Worm (Caenorhabditis elegans): ENCODE measurements around the gene R07D5.2.
A peak's percentile ranks its signal among the peaks of the same experiment; 100 is the strongest.

Gene R07D5.2

ce11 chrX:15096277-15096676, 20.1 kb downstream of the R07D5.2 start:
- TF ChIP-seq attf-6 (GFP tag; IDR thresholded peaks at IDR 0.05) (no peak), nhr-80 (tag; optimal IDR thresholded peaks at IDR 0.05) (peak; percentile 62)

ce11 chrX:15094973-15095372, 21.4 kb downstream of the R07D5.2 start, which contains the start of gene F09B12.7:
F09B12.7 (minus strand) TSS chrX:15095073.
- TF ChIP-seq xnd-1 (tag; optimal IDR thresholded peaks at IDR 0.05) (no peak), ztf-22 (GFP tag; optimal IDR thresholded peaks at IDR 0.05) (no peak), tbp1 (GFP tag; optimal IDR thresholded peaks at IDR 0.05) (no peak), tlf-1 (GFP tag; optimal IDR thresholded peaks at IDR 0.05) (no peak), chd-7 (tag; optimal IDR thresholded peaks at IDR 0.05) (no peak), gei-17 (GFP tag; optimal IDR thresholded peaks at IDR 0.05) (no peak), F10E7.11 (tag; optimal IDR thresholded peaks at IDR 0.05) (no peak), F22D6.2 (tag; optimal IDR thresholded peaks at IDR 0.05) (no peak), somi-1 (GFP tag; optimal IDR thresholded peaks at IDR 0.05) (no peak), attf-6 (GFP tag; IDR thresholded peaks at IDR 0.05) (no peak), mxl-1 (tag; optimal IDR thresholded peaks at IDR 0.05) (no peak), C17E4.6 (GFP tag; IDR thresholded peaks at IDR 0.05) (no peak), Y53G8AR.9 (GFP tag; conservative IDR thresholded peaks at IDR 0.05) (no peak), aptf-2 (GFP tag; conservative IDR thresholded peaks at IDR 0.05) (no peak), nfyb-1 (GFP tag; IDR thresholded peaks at IDR 0.05) (no peak)

- TF ChIP-seq snpc-4 (GFP tag; optimal IDR thresholded peaks at IDR 0.05) (peak; percentile 47), snpc-4 (tag; optimal IDR thresholded peaks at IDR 0.05) (peak in 3 of 4 experiments; percentile 20 to 87 (median 84)), B0336.3 (GFP tag; IDR thresholded peaks at IDR 0.05) (no peak), snpc-1.1 (tag; optimal IDR thresholded peaks at IDR 0.05; ENCODE audit: insufficient read depth) (peak; percentile 57), F37B4.10 (GFP tag; IDR thresholded peaks at IDR 0.05) (no peak)
Measured at ce11 chrX:15092775-15093386, 23.5 kb downstream of the R07D5.2 start.

- TF ChIP-seq Y53G8AR.9 (GFP tag; conservative IDR thresholded peaks at IDR 0.05), result no peak
- peak; percentile 78 for TF ChIP-seq nhr-80 (tag; optimal IDR thresholded peaks at IDR 0.05)
Measured at ce11 chrX:15089123-15089522, 27.3 kb downstream of the R07D5.2 start, which contains the start of gene flr-4. flr-4 (plus strand) TSS chrX:15089397.

- peak; percentile 52 for TF ChIP-seq nhr-80 (tag; optimal IDR thresholded peaks at IDR 0.05)
- no peak for TF ChIP-seq ztf-6 (GFP tag; IDR thresholded peaks at IDR 0.05)
Measured at ce11 chrX:15087752-15088151, 28.7 kb downstream of the R07D5.2 start.

ce11 chrX:15084395-15084794, 32.0 kb downstream of the R07D5.2 start, which contains the start of gene F09B12.5:
F09B12.5 (plus strand) TSS chrX:15084695.
- no peak for TF ChIP-seq nfya-1 (tag; optimal IDR thresholded peaks at IDR 0.05; ENCODE audit: borderline replicate concordance, insufficient read depth)
- TF ChIP-seq lin-26 (GFP tag; IDR thresholded peaks at IDR 0.05), result no peak
- TF ChIP-seq efl-1 (GFP tag; optimal IDR thresholded peaks at IDR 0.05), result no peak
- no peak for TF ChIP-seq rec-8 (tag; optimal IDR thresholded peaks at IDR 0.05)
- TF ChIP-seq nfya-2 (GFP tag; IDR thresholded peaks at IDR 0.05), result no peak
- no peak for TF ChIP-seq hmg-20 (GFP tag; IDR thresholded peaks at IDR 0.05)
- no peak for TF ChIP-seq lin-40 (tag; optimal IDR thresholded peaks at IDR 0.05)
- TF ChIP-seq gei-17 (GFP tag; optimal IDR thresholded peaks at IDR 0.05), result no peak
- TF ChIP-seq let-526 (GFP tag; IDR thresholded peaks at IDR 0.05), result no peak
- no peak for TF ChIP-seq ceh-79 (tag; optimal IDR thresholded peaks at IDR 0.05)
- no peak for TF ChIP-seq akir-1 (GFP tag; optimal IDR thresholded peaks at IDR 0.05)
- no peak for TF ChIP-seq ztf-22 (GFP tag; optimal IDR thresholded peaks at IDR 0.05)
- TF ChIP-seq B0336.3 (GFP tag; IDR thresholded peaks at IDR 0.05), result no peak
- no peak for TF ChIP-seq tbx-9 (tag; optimal IDR thresholded peaks at IDR 0.05; ENCODE audit: borderline replicate concordance)
- TF ChIP-seq madf-10 (tag; optimal IDR thresholded peaks at IDR 0.05), result no peak
- no peak for TF ChIP-seq snpc-3.4 (tag; optimal IDR thresholded peaks at IDR 0.05)
- TF ChIP-seq ama-1 (optimal IDR thresholded peaks at IDR 0.05), result no peak
- TF ChIP-seq ama-1 (GFP tag; optimal IDR thresholded peaks at IDR 0.05), result no peak
- no peak for TF ChIP-seq rpc-1 (optimal IDR thresholded peaks at IDR 0.05)
- no peak for TF ChIP-seq rpc-1 (tag; optimal IDR thresholded peaks at IDR 0.05)
- no peak for TF ChIP-seq hmg-1.2 (GFP tag; IDR thresholded peaks at IDR 0.05)

All from whole organism, young adult.